Fruit fly (Drosophila melanogaster): Measurements from ENCODE around the gene okr.
A peak's percentile ranks its signal among the peaks of the same experiment; 100 is the strongest.

Gene okr

DNA sequence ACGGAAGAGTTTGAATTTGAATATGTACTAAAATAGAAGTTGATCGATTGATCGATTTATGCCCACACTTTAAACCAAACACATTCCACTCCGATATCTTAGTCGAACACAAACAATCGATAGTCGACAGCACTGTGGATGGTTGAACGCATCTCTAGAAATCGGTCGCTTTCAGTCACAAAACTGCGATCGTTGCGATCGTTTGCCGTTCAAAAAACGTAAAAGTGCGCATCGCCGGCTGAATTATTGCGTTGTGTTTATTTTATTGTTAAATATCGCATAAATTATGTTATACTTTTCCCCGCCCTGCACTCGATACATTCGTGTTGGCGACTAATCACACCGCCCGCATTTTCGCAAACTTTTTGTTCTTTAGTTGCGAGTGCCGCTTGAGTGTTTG is 6.6 kb upstream of the okr start, which contains the start of gene Ccdc85 (continued):
- no peak for TF ChIP-seq CG12219 (GFP tag; optimal IDR thresholded peaks at IDR 0.05)
- 0 out of 2 replicates have a peak, but pooled peaks have one; percentile 7 for TF ChIP-seq Nf-YA (GFP tag; IDR thresholded peaks at IDR 0.05)
- peak; percentile 22 for TF ChIP-seq Hsf (GFP tag; optimal IDR thresholded peaks at IDR 0.05)
- TF ChIP-seq slbo (GFP tag; IDR thresholded peaks at IDR 0.05): 0 out of 2 replicates have a peak, but pooled peaks have one; percentile 13
- TF ChIP-seq CG11504 (tag; optimal IDR thresholded peaks at IDR 0.05): no peak
- TF ChIP-seq CG17186 (GFP tag; optimal IDR thresholded peaks at IDR 0.05): peak; percentile 43
- TF ChIP-seq Ptx1 (GFP tag; IDR thresholded peaks at IDR 0.05): no peak
- peak; percentile 74 for TF ChIP-seq E2f2 (GFP tag; IDR thresholded peaks at IDR 0.05)
- no peak for TF ChIP-seq Ssrp (tag; optimal IDR thresholded peaks at IDR 0.05)
- TF ChIP-seq pan (optimal IDR thresholded peaks at IDR 0.05): no peak
- no peak for TF ChIP-seq pan (GFP tag; optimal IDR thresholded peaks at IDR 0.05 in 1 of 2, IDR thresholded peaks at IDR 0.05 in 1 of 2)
- no peak for TF ChIP-seq Sox102F (GFP tag; optimal IDR thresholded peaks at IDR 0.05)
- peak; percentile 96 for TF ChIP-seq sna (GFP tag; IDR thresholded peaks at IDR 0.05; ENCODE audit: partially characterized antibody)
- no peak for TF ChIP-seq Gug (GFP tag; IDR thresholded peaks at IDR 0.05)
- peak; percentile 28 for TF ChIP-seq YL-1 (GFP tag; optimal IDR thresholded peaks at IDR 0.05)
- peak; percentile 93 for TF ChIP-seq Med (GFP tag)
- no peak for TF ChIP-seq CG3838 (GFP tag; optimal IDR thresholded peaks at IDR 0.05)
- no peak for TF ChIP-seq CG30403 (GFP tag; optimal IDR thresholded peaks at IDR 0.05)
- no peak for TF ChIP-seq nau (GFP tag; optimal IDR thresholded peaks at IDR 0.05)
- TF ChIP-seq seq (GFP tag; IDR thresholded peaks at IDR 0.05): no peak
- no peak for TF ChIP-seq so (GFP tag; IDR thresholded peaks at IDR 0.05)
- no peak for TF ChIP-seq tin (GFP tag; optimal IDR thresholded peaks at IDR 0.05)
- no peak for TF ChIP-seq CG6813 (GFP tag; optimal IDR thresholded peaks at IDR 0.05)
- no peak for TF ChIP-seq esg (GFP tag; conservative IDR thresholded peaks at IDR 0.05)
- TF ChIP-seq CG14441 (GFP tag; IDR thresholded peaks at IDR 0.05): no peak
- TF ChIP-seq CG18619 (GFP tag; optimal IDR thresholded peaks at IDR 0.05): no peak
- no peak for TF ChIP-seq crc (GFP tag; optimal IDR thresholded peaks at IDR 0.05)
- TF ChIP-seq CG7556 (GFP tag; optimal IDR thresholded peaks at IDR 0.05): no peak
- no peak for TF ChIP-seq CG16863 (GFP tag; optimal IDR thresholded peaks at IDR 0.05)
- no peak for TF ChIP-seq sisA (GFP tag; IDR thresholded peaks at IDR 0.05)
- TF ChIP-seq CG1529 (GFP tag; optimal IDR thresholded peaks at IDR 0.05): no peak
- TF ChIP-seq Dref (GFP tag; IDR thresholded peaks at IDR 0.05): peak; percentile 98
- no peak for TF ChIP-seq ATbp (GFP tag; optimal IDR thresholded peaks at IDR 0.05)
- TF ChIP-seq CG33213 (GFP tag; optimal IDR thresholded peaks at IDR 0.05): no peak
- TF ChIP-seq HmgZ (tag; optimal IDR thresholded peaks at IDR 0.05): peak; percentile 58
- TF ChIP-seq CG43689 (GFP tag; IDR thresholded peaks at IDR 0.05): no peak
- peak; percentile 84 for TF ChIP-seq BEAF-32 (GFP tag; optimal IDR thresholded peaks at IDR 0.05)
- 0 out of 2 replicates have a peak, but pooled peaks have one; percentile 5 for TF ChIP-seq Oaz (GFP tag; IDR thresholded peaks at IDR 0.05)
- peak; percentile 94 for TF ChIP-seq CG16813 (GFP tag; IDR thresholded peaks at IDR 0.05; ENCODE audit: partially characterized antibody)
- no peak for TF ChIP-seq chn (GFP tag; optimal IDR thresholded peaks at IDR 0.05)
- TF ChIP-seq CG10366 (GFP tag; IDR thresholded peaks at IDR 0.05): no peak
- no peak for TF ChIP-seq NC2α (GFP tag; optimal IDR thresholded peaks at IDR 0.05)
- no peak for TF ChIP-seq CG8944 (GFP tag; optimal IDR thresholded peaks at IDR 0.05)
- TF ChIP-seq gsb (GFP tag; IDR thresholded peaks at IDR 0.05): no peak
- peak; percentile 76 for TF ChIP-seq ci (GFP tag; IDR thresholded peaks at IDR 0.05)
- no peak for TF ChIP-seq Rx (GFP tag; IDR thresholded peaks at IDR 0.05)
- peak; percentile 58 for TF ChIP-seq Ets97D (GFP tag; optimal IDR thresholded peaks at IDR 0.05)
- peak; percentile 89 for TF ChIP-seq knrl (GFP tag; IDR thresholded peaks at IDR 0.05; ENCODE audit: partially characterized antibody)
- TF ChIP-seq HmgD (GFP tag; optimal IDR thresholded peaks at IDR 0.05): no peak
- peak; percentile 6; the same call in 1 of the 2 replicates for TF ChIP-seq CG9932 (GFP tag; IDR thresholded peaks at IDR 0.05)
- no peak for TF ChIP-seq toy (GFP tag; IDR thresholded peaks at IDR 0.05)
- TF ChIP-seq CG6272 (GFP tag; IDR thresholded peaks at IDR 0.05): no peak
- TF ChIP-seq exex (tag; optimal IDR thresholded peaks at IDR 0.05): no peak
